Worm (Caenorhabditis elegans): ENCODE measurements around the gene Y38H6C.16.

Y38H6C.16 gene

DNA sequence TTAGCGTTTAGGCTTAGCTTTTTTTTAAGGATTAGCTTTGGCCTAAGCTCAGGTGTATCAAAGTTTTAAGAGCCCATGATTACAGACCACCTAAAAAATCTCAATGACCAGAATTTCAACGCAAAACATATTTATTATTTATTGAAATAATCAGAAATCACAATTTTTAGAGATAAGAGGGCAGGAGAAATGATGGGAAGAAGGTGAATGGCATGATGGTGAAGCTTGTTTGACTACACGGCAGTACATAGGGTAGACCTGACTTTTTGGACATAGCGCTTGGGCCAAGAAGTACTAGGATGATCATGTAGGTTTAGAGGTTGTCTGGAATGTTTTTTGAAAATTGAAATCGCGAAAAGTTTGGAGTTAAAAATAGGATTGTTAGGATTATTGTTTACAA is 39.5 kb downstream of the Y38H6C.16 start:
- TF ChIP-seq egl-27 (tag; optimal IDR thresholded peaks at IDR 0.05) (no peak), nhr-25 (tag; optimal IDR thresholded peaks at IDR 0.05) (no peak), gmeb-1 (tag; optimal IDR thresholded peaks at IDR 0.05) (no peak), skn-1 (tag; optimal IDR thresholded peaks at IDR 0.05) (no peak), nhr-10 (tag; optimal IDR thresholded peaks at IDR 0.05) (no peak), fos-1 (tag; optimal IDR thresholded peaks at IDR 0.05) (peak; percentile 34)

- TF ChIP-seq sma-9 (GFP tag; optimal IDR thresholded peaks at IDR 0.05): peak; percentile 68
- TF ChIP-seq sma-9 (tag; optimal IDR thresholded peaks at IDR 0.05): no peak
- TF ChIP-seq mab-5 (tag; optimal IDR thresholded peaks at IDR 0.05): no peak
- TF ChIP-seq lin-13 (GFP tag; optimal IDR thresholded peaks at IDR 0.05): no peak
- no peak for TF ChIP-seq unc-55 (GFP tag; optimal IDR thresholded peaks at IDR 0.05)
- no peak for TF ChIP-seq mbf-1 (tag; optimal IDR thresholded peaks at IDR 0.05)
- TF ChIP-seq nhr-23 (tag; optimal IDR thresholded peaks at IDR 0.05): no peak
- TF ChIP-seq elt-1 (tag; optimal IDR thresholded peaks at IDR 0.05): no peak
- TF ChIP-seq C34F6.9 (tag; optimal IDR thresholded peaks at IDR 0.05): no peak
- TF ChIP-seq sma-3 (GFP tag; optimal IDR thresholded peaks at IDR 0.05): no peak
- TF ChIP-seq lsy-2 (tag; optimal IDR thresholded peaks at IDR 0.05): no peak
- TF ChIP-seq nhr-12 (tag; optimal IDR thresholded peaks at IDR 0.05): no peak
- TF ChIP-seq dmd-4 (tag; optimal IDR thresholded peaks at IDR 0.05): no peak
- no peak for TF ChIP-seq nhr-21 (tag; optimal IDR thresholded peaks at IDR 0.05)
- no peak for TF ChIP-seq unc-39 (tag; optimal IDR thresholded peaks at IDR 0.05)
- no peak for TF ChIP-seq peb-1 (tag; optimal IDR thresholded peaks at IDR 0.05)
- TF ChIP-seq alr-1 (tag; optimal IDR thresholded peaks at IDR 0.05): no peak
- no peak for TF ChIP-seq ztf-11 (tag; optimal IDR thresholded peaks at IDR 0.05)
- no peak for TF ChIP-seq nhr-237 (tag; optimal IDR thresholded peaks at IDR 0.05)
- no peak for TF ChIP-seq ceh-82 (tag; optimal IDR thresholded peaks at IDR 0.05)
- TF ChIP-seq nhr-77 (tag; optimal IDR thresholded peaks at IDR 0.05): no peak
- TF ChIP-seq fos-1 (tag; optimal IDR thresholded peaks at IDR 0.05): peak; percentile 58
- TF ChIP-seq nhr-129 (tag; optimal IDR thresholded peaks at IDR 0.05): no peak
- no peak for TF ChIP-seq ztf-4 (tag; optimal IDR thresholded peaks at IDR 0.05)
- no peak for TF ChIP-seq sem-4 (tag; optimal IDR thresholded peaks at IDR 0.05)
- no peak for TF ChIP-seq nhr-6 (tag; optimal IDR thresholded peaks at IDR 0.05)
- TF ChIP-seq ztf-1 (GFP tag; conservative IDR thresholded peaks at IDR 0.05): no peak
- no peak for TF ChIP-seq skn-1 (tag; optimal IDR thresholded peaks at IDR 0.05)
- no peak for TF ChIP-seq aly-2 (tag; optimal IDR thresholded peaks at IDR 0.05)
- TF ChIP-seq ama-1 (optimal IDR thresholded peaks at IDR 0.05): no peak
- TF ChIP-seq F13H6.1 (tag; optimal IDR thresholded peaks at IDR 0.05): peak; percentile 5
- TF ChIP-seq ZK546.5 (tag; optimal IDR thresholded peaks at IDR 0.05): no peak
- TF ChIP-seq nhr-10 (tag; optimal IDR thresholded peaks at IDR 0.05): no peak
- TF ChIP-seq nhr-11 (tag; optimal IDR thresholded peaks at IDR 0.05): no peak
- TF ChIP-seq Y55F3AM.14 (GFP tag; optimal IDR thresholded peaks at IDR 0.05): no peak
- TF ChIP-seq egl-27 (tag; optimal IDR thresholded peaks at IDR 0.05): no peak
- peak; percentile 74 for TF ChIP-seq crh-2 (tag; optimal IDR thresholded peaks at IDR 0.05)
- TF ChIP-seq lin-39 (tag; optimal IDR thresholded peaks at IDR 0.05): no peak
- TF ChIP-seq nhr-25 (tag; optimal IDR thresholded peaks at IDR 0.05): no peak
- no peak for TF ChIP-seq lin-11 (tag; optimal IDR thresholded peaks at IDR 0.05)
- no peak for TF ChIP-seq zag-1 (tag; optimal IDR thresholded peaks at IDR 0.05)
- TF ChIP-seq gmeb-1 (tag; optimal IDR thresholded peaks at IDR 0.05): peak; percentile 15
- TF ChIP-seq elt-3 (tag; optimal IDR thresholded peaks at IDR 0.05): no peak
- no peak for TF ChIP-seq ceh-16 (tag; optimal IDR thresholded peaks at IDR 0.05)
- no peak for TF ChIP-seq unc-62 (GFP tag; optimal IDR thresholded peaks at IDR 0.05)
- peak in 1 of 2 experiments; percentile 29 for TF ChIP-seq mdl-1 (tag; optimal IDR thresholded peaks at IDR 0.05)
- no peak for TF ChIP-seq blmp-1 (tag; optimal IDR thresholded peaks at IDR 0.05; ENCODE audit: insufficient read depth)
- no peak for TF ChIP-seq R02D3.7 (tag; optimal IDR thresholded peaks at IDR 0.05)
- TF ChIP-seq snpc-4 (tag; optimal IDR thresholded peaks at IDR 0.05): no peak
Measured at ce11 chrV:20498980-20499379, 40.2 kb downstream of the Y38H6C.16 start, which contains the start of gene dct-16. TSS of gene dct-16 (minus strand) at chrV:20499057.

Data from whole organism, L2 larva.